Worm (Caenorhabditis elegans): ENCODE results near the gene dao-6.
A peak's percentile ranks its signal among the peaks of the same experiment; 100 is the strongest.

Gene dao-6

DNA sequence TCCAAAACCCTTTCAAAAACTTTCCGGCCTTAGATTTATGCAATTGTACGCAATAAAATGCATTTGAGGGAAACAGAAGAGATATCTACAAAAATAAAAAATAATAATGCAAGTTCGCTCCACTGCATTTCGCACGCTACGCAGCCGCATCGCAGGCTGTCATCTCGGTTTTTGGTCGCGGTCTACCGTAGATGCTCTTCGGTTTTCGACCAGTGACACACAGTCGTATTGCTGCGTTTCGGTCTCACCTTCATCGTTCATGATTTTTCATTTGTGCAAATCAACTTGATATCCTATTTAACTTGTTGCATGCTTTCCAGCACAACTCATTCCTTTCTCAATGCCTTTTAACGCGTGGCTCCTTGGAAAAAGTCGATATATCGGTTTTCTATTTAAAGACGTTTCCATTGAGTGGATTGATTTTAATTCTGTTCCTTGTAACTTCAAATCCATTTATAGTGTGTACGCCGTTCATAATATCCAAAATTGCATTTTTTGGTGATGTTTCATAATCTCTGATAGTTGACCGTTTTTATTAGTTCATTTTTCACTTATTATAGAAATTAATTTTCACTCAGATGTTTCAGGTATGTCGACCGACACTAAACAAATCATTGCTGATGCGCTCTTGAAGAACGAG is 44.8 kb upstream of the dao-6 start, which contains the start of gene vha-1 (continued):
- TF ChIP-seq lsy-2 (tag; optimal IDR thresholded peaks at IDR 0.05) = peak; percentile 78 to 94
- TF ChIP-seq lin-13 (GFP tag; optimal IDR thresholded peaks at IDR 0.05) = peak; percentile 85
- peak; percentile 95 for TF ChIP-seq crh-2 (tag; optimal IDR thresholded peaks at IDR 0.05)
- TF ChIP-seq sem-4 (tag; optimal IDR thresholded peaks at IDR 0.05) = no peak
- TF ChIP-seq aly-2 (tag; optimal IDR thresholded peaks at IDR 0.05) = no peak
- no peak for TF ChIP-seq skn-1 (tag; optimal IDR thresholded peaks at IDR 0.05)

DNA sequence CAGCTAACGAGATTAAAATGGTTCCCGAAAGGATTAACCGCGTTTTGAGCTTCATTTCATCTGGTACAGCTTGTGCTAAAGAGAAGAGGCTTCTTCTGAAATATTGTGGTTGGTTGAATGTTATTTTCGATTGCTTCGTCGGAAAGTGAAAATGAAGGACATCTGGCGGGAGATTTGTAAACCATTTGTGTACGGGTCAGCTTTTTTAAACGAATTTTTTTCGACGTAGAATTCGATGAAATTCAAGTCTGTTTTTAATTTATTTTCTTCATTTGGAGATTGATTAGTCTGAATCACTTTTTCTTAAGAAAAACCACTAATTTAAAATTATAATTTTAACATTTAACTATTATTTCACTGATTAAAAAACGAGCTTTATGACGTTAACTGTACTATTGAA is 44.3 kb upstream of the dao-6 start, which contains the start of gene sqv-3:
Gene sqv-3, minus strand, starts transcription at position 101 of the 400 bp plus-strand sequence.
- no peak for TF ChIP-seq C34F6.9 (tag; optimal IDR thresholded peaks at IDR 0.05)

DNA sequence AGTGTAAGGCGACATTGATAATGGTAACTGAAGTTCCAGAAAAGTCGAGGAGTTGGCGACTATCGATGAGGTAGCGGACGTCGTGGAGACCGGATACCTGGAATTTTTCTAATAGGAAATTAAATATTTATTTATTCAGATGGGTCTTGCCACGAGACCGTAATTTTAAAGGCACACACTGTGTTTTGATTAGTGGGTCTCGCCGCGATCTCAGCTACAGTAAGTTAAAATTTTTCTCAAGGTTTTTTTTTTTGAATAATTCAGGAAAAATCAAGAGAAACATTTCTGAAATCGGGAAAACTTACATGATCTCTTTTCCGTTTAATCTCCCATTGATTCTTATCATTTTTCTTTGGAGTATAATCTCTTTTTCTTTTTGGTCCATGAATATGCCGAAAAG is 43.1 kb upstream of the dao-6 start:
- no peak for TF ChIP-seq sma-3 (GFP tag; optimal IDR thresholded peaks at IDR 0.05)
- no peak for TF ChIP-seq fos-1 (tag; optimal IDR thresholded peaks at IDR 0.05)
- no peak for TF ChIP-seq zag-1 (tag; optimal IDR thresholded peaks at IDR 0.05)
- TF ChIP-seq aly-2 (tag; optimal IDR thresholded peaks at IDR 0.05) = no peak
- TF ChIP-seq lin-11 (tag; optimal IDR thresholded peaks at IDR 0.05) = no peak
- no peak for TF ChIP-seq ztf-11 (tag; optimal IDR thresholded peaks at IDR 0.05)
- no peak for TF ChIP-seq elt-1 (tag; optimal IDR thresholded peaks at IDR 0.05)
- no peak for TF ChIP-seq sma-9 (GFP tag; optimal IDR thresholded peaks at IDR 0.05)
- no peak for TF ChIP-seq sma-9 (tag; optimal IDR thresholded peaks at IDR 0.05)
- TF ChIP-seq nhr-77 (tag; optimal IDR thresholded peaks at IDR 0.05) = no peak
- no peak for TF ChIP-seq mdl-1 (tag; optimal IDR thresholded peaks at IDR 0.05)
- TF ChIP-seq nhr-6 (tag; optimal IDR thresholded peaks at IDR 0.05) = no peak
- no peak for TF ChIP-seq ztf-1 (GFP tag; conservative IDR thresholded peaks at IDR 0.05)
- TF ChIP-seq unc-62 (GFP tag; optimal IDR thresholded peaks at IDR 0.05) = no peak
- TF ChIP-seq nhr-12 (tag; optimal IDR thresholded peaks at IDR 0.05) = no peak
- no peak for TF ChIP-seq dmd-4 (tag; optimal IDR thresholded peaks at IDR 0.05)
- TF ChIP-seq lin-39 (tag; optimal IDR thresholded peaks at IDR 0.05) = no peak
- no peak for TF ChIP-seq alr-1 (tag; optimal IDR thresholded peaks at IDR 0.05)

DNA sequence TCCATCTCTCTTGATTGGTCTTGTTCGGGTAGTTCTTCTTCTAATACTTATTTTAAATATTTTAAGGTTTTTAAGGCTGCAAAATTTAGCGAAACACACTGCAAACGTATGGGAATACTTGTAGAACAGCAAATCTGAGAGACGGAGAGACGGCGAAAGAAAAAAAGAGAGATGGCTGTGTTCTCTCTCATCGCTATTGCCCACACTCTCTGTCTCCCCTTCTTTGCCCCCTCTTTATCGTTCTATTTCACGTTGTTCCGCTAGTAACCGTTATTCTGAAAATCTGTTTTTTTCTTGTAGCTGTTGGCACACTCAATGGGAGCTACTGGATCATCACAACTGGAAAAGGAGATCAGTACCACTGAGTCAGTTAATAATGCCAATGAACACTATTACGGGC is 40.3 kb upstream of the dao-6 start, which contains the start of gene usp-46:
Gene usp-46, plus strand, starts transcription at position 301 of the 400 bp plus-strand sequence.
- TF ChIP-seq sma-9 (GFP tag; optimal IDR thresholded peaks at IDR 0.05) (no peak), sma-9 (tag; optimal IDR thresholded peaks at IDR 0.05) (no peak), ztf-11 (tag; optimal IDR thresholded peaks at IDR 0.05) (no peak), nhr-21 (tag; optimal IDR thresholded peaks at IDR 0.05) (no peak), lsy-2 (tag; optimal IDR thresholded peaks at IDR 0.05) (peak in 1 of 2 experiments; percentile 15), nhr-129 (tag; optimal IDR thresholded peaks at IDR 0.05) (peak; percentile 5), C34F6.9 (tag; optimal IDR thresholded peaks at IDR 0.05) (peak; percentile 22)

DNA sequence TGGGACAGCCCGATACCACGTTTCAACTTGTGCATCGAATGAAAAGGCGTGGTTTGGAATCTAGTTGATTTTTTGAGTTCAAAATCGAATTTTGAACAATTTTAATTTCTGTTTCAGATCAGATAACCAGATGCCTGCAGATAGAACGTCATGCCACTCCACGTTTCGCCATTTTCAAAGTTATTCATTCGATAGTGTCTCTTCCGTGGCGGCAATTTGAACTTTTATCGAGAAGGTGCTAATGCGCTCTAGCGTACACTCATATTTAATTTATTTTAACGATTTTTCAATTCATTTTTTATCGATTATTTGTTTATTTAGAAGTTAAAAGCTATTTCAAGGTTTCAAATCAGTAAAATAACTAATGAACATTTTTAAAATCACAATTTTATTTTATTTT is 39.9 kb upstream of the dao-6 start:
- no peak for TF ChIP-seq lin-13 (GFP tag; optimal IDR thresholded peaks at IDR 0.05)
- TF ChIP-seq unc-39 (tag; optimal IDR thresholded peaks at IDR 0.05) = no peak
- no peak for TF ChIP-seq zag-1 (tag; optimal IDR thresholded peaks at IDR 0.05)
- no peak for TF ChIP-seq peb-1 (tag; optimal IDR thresholded peaks at IDR 0.05)
- TF ChIP-seq ceh-16 (tag; optimal IDR thresholded peaks at IDR 0.05) = no peak
- no peak for TF ChIP-seq Y55F3AM.14 (GFP tag; optimal IDR thresholded peaks at IDR 0.05)
- peak; percentile 59 for TF ChIP-seq gmeb-1 (tag; optimal IDR thresholded peaks at IDR 0.05)
- TF ChIP-seq aly-2 (tag; optimal IDR thresholded peaks at IDR 0.05) = no peak
- peak in 1 of 2 experiments; percentile 39 for TF ChIP-seq lsy-2 (tag; optimal IDR thresholded peaks at IDR 0.05)
- TF ChIP-seq ztf-1 (GFP tag; conservative IDR thresholded peaks at IDR 0.05) = no peak
- TF ChIP-seq ztf-11 (tag; optimal IDR thresholded peaks at IDR 0.05) = no peak
- TF ChIP-seq skn-1 (tag; optimal IDR thresholded peaks at IDR 0.05) = no peak
- no peak for TF ChIP-seq dmd-4 (tag; optimal IDR thresholded peaks at IDR 0.05)
- peak; percentile 27 for TF ChIP-seq unc-55 (GFP tag; optimal IDR thresholded peaks at IDR 0.05)
- TF ChIP-seq ama-1 (optimal IDR thresholded peaks at IDR 0.05) = no peak
- no peak for TF ChIP-seq sem-4 (tag; optimal IDR thresholded peaks at IDR 0.05)
- no peak for TF ChIP-seq lin-39 (tag; optimal IDR thresholded peaks at IDR 0.05)
- TF ChIP-seq elt-3 (tag; optimal IDR thresholded peaks at IDR 0.05) = no peak

Data from whole organism, L2 larva.